Fruit fly (Drosophila melanogaster) whole organism, adult: Measurements from ENCODE around the gene Srp54.

Source experiments
- CG14711 ChIP-seq: fragments of 200-800 bp; sonication (Bioruptor generic); optimal IDR thresholded peaks from 2 replicates; lab custom pipeline; 2018; ENCODE audit warnings: missing biosample characterization, mild to moderate bottlenecking, missing genetic modification characterization, moderate library complexity
- CG1620 ChIP-seq: fragments of 200-800 bp; sonication (Bioruptor generic); optimal IDR thresholded peaks from 2 replicates; lab custom pipeline; 2016; ENCODE audit warnings: missing biosample characterization, missing genetic modification characterization
- CG33017 ChIP-seq: fragments of 200-800 bp; sonication (Bioruptor generic); optimal IDR thresholded peaks from 2 replicates; lab custom pipeline; 2018; ENCODE audit warnings: missing biosample characterization, mild to moderate bottlenecking, missing genetic modification characterization, moderate library complexity
- CG5204 ChIP-seq: fragments of 200-800 bp; sonication (Bioruptor generic); optimal IDR thresholded peaks from 2 replicates; lab custom pipeline; 2016; ENCODE audit warnings: missing biosample characterization, missing genetic modification characterization
- CG7045 ChIP-seq: fragments of 200-800 bp; sonication (Bioruptor generic); optimal IDR thresholded peaks from 2 replicates; lab custom pipeline; 2017; ENCODE audit warnings: missing biosample characterization, mild to moderate bottlenecking, missing genetic modification characterization
- CG7101 ChIP-seq: fragments of 200-800 bp; sonication (Bioruptor generic); optimal IDR thresholded peaks from 2 replicates; lab custom pipeline; 2018; ENCODE audit warnings: missing biosample characterization, mild to moderate bottlenecking, missing genetic modification characterization, moderate library complexity
- Mnt ChIP-seq: fragments of 200-800 bp; sonication (Bioruptor generic); optimal IDR thresholded peaks from 2 replicates; lab custom pipeline; 2016; ENCODE audit warnings: missing biosample characterization, mild to moderate bottlenecking, missing genetic modification characterization
- cnc ChIP-seq, 2 experiments: fragments of >200 bp; optimal IDR thresholded peaks; 2 replicates each; lab custom pipeline; 2017
- kay ChIP-seq: fragments of 200-800 bp; sonication (Bioruptor generic); peaks from one replicate; lab custom pipeline; 2016; ENCODE audit warnings: missing biosample characterization, missing genetic modification characterization, borderline replicate concordance
- ovo ChIP-seq: fragments of 200-800 bp; sonication (Bioruptor generic); optimal IDR thresholded peaks from 2 replicates; lab custom pipeline; 2016; ENCODE audit warnings: missing biosample characterization, missing genetic modification characterization
- tj ChIP-seq: fragments of 200-800 bp; sonication (Bioruptor generic); optimal IDR thresholded peaks from 3 replicates; lab custom pipeline; 2017; ENCODE audit warnings: missing biosample characterization, mild to moderate bottlenecking, missing genetic modification characterization, moderate library complexity
- toe ChIP-seq: fragments of 200-800 bp; sonication (Bioruptor generic); optimal IDR thresholded peaks from 2 replicates; lab custom pipeline; 2016; ENCODE audit warnings: missing biosample characterization, missing genetic modification characterization

DNA sequence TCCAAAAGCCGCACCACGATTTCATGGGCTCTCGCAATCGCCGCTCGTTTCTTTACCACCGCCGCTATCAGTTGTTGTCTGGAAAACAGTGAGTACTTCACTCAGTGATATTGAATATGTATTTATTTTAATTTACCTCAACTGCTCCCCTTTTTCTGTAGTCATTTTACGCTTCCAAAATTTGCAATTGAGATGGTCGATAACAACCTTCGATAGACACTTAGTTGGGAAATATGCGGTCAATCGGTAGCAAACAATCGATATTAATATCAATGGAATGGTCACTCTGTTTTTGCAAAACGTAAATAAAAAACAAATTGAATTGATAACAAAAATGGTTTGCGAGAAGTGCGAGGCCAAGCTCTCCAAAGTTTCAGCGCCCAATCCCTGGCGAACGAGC is 22.1 kb upstream of the Srp54 start, which contains the start of the genes CG34183 and CG4537:
- TF ChIP-seq CG5204 (GFP tag; lab: Kevin White, UChicago) = no peak
- TF ChIP-seq kay (GFP tag; lab: Kevin White, UChicago) = no peak
- no peak for TF ChIP-seq ovo (GFP tag; lab: Kevin White, UChicago)
- peak; percentile 49 for TF ChIP-seq Mnt (GFP tag; lab: Kevin White, UChicago)
- no peak for TF ChIP-seq CG14711 (tag; lab: Kevin White, UChicago)
- TF ChIP-seq CG7101 (tag; lab: Kevin White, UChicago) = peak; percentile 5
- TF ChIP-seq CG7045 (GFP tag; lab: Kevin White, UChicago) = no peak
- TF ChIP-seq CG33017 (tag; lab: Kevin White, UChicago) = no peak
- peak; percentile 34 for TF ChIP-seq CG1620
- no peak for TF ChIP-seq toe
- no peak for TF ChIP-seq cnc (optimal IDR thresholded peaks at IDR 0.05; lab: Kevin White, UChicago)
- no peak for TF ChIP-seq tj (GFP tag; lab: Kevin White, UChicago)
